Worm (Caenorhabditis elegans) whole organism, young adult: Measurements from ENCODE around the gene col-154.

ENCODE experiments used
- D2030.7 ChIP-seq: fragments of 200-800 bp; sonication (Bioruptor generic); IDR thresholded peaks from 2 replicates; pipeline ENCODE4 v1.3.6; 2022; ENCODE audit warnings: missing genetic modification reagents, missing genetic modification characterization, missing compliant biosample characterization
- F33H1.4 ChIP-seq: fragments of 200-800 bp; sonication (Bioruptor generic); IDR thresholded peaks from 2 replicates; pipeline ENCODE4 v1.3.6; 2022; ENCODE audit warnings: missing genetic modification reagents, missing genetic modification characterization, missing compliant biosample characterization
- F57A8.1 ChIP-seq: fragments of 200-800 bp; sonication (Bioruptor generic); optimal IDR thresholded peaks from 2 replicates; lab custom pipeline; 2018; ENCODE audit warnings: mild to moderate bottlenecking, missing genetic modification characterization, moderate library complexity, missing compliant biosample characterization
- Y53F4B.3 ChIP-seq: fragments of 200-800 bp; sonication (Bioruptor generic); IDR thresholded peaks from 2 replicates; pipeline ENCODE4 v1.3.6; 2022; ENCODE audit warnings: missing genetic modification reagents, missing genetic modification characterization, missing compliant biosample characterization
- Y95B8A.8 ChIP-seq: fragments of 200-800 bp; sonication (Bioruptor generic); IDR thresholded peaks from 2 replicates; pipeline ENCODE4 v1.3.6; 2022; ENCODE audit warnings: missing genetic modification reagents, missing genetic modification characterization, missing compliant biosample characterization
- akir-1 ChIP-seq: fragments of 200-800 bp; sonication (Bioruptor generic); optimal IDR thresholded peaks from 2 replicates; lab custom pipeline; 2018; ENCODE audit warnings: mild to moderate bottlenecking, missing genetic modification characterization, moderate library complexity, missing compliant biosample characterization
- attf-3 ChIP-seq: fragments of 200-800 bp; sonication (Bioruptor generic); conservative IDR thresholded peaks from 2 replicates; pipeline ENCODE4 v1.3.6; 2022; ENCODE audit warnings: missing genetic modification reagents, missing genetic modification characterization, missing compliant biosample characterization
- ceh-100 ChIP-seq: fragments of 200-800 bp; sonication (Bioruptor generic); IDR thresholded peaks from 2 replicates; pipeline ENCODE4 v1.3.6; 2022; ENCODE audit warnings: missing genetic modification reagents, missing genetic modification characterization, missing compliant biosample characterization
- ceh-40 ChIP-seq: fragments of 200-800 bp; sonication (Bioruptor generic); IDR thresholded peaks from 2 replicates; pipeline ENCODE4 v1.3.6; 2022; ENCODE audit warnings: missing genetic modification characterization, missing compliant biosample characterization
- ceh-58 ChIP-seq: fragments of 200-800 bp; sonication (Bioruptor generic); IDR thresholded peaks from 2 replicates; pipeline ENCODE4 v1.3.6; 2022; ENCODE audit warnings: missing genetic modification characterization, missing compliant biosample characterization
- dox-1 ChIP-seq: fragments of 200-800 bp; sonication (Bioruptor generic); IDR thresholded peaks from 2 replicates; pipeline ENCODE4 v1.3.6; 2022; ENCODE audit warnings: missing genetic modification reagents, missing genetic modification characterization, missing compliant biosample characterization
- efl-1 ChIP-seq: fragments of 150-350 bp; optimal IDR thresholded peaks from 2 replicates; lab custom pipeline; 2014; ENCODE audit warnings: missing biosample characterization, missing genetic modification reagents, missing genetic modification characterization
- egl-18 ChIP-seq: fragments of 200-800 bp; sonication (Bioruptor generic); IDR thresholded peaks from 2 replicates; pipeline ENCODE4 v1.3.6; 2022; ENCODE audit warnings: missing genetic modification reagents, missing genetic modification characterization, missing compliant biosample characterization
- gei-17 ChIP-seq: fragments of 200-800 bp; sonication (Bioruptor generic); optimal IDR thresholded peaks from 2 replicates; lab custom pipeline; 2018; ENCODE audit warnings: mild to moderate bottlenecking, missing genetic modification characterization, missing compliant biosample characterization
- him-1 ChIP-seq: sonication (generic microtip); optimal IDR thresholded peaks from 2 replicates; lab custom pipeline; 2016; ENCODE audit warnings: missing genotype, missing genetic modification reagents, missing genetic modification characterization, missing compliant biosample characterization
- hlh-12 ChIP-seq: sonication (generic microtip); optimal IDR thresholded peaks from 2 replicates; lab custom pipeline; 2016; ENCODE audit warnings: missing genetic modification characterization, missing compliant biosample characterization
- hmg-1.2 ChIP-seq: fragments of 200-800 bp; sonication (Bioruptor generic); IDR thresholded peaks from 2 replicates; pipeline ENCODE4 v1.3.6; 2022; ENCODE audit warnings: missing genetic modification reagents, missing genetic modification characterization, missing compliant biosample characterization
- let-607 ChIP-seq, 2 experiments: fragments of 200-800 bp in 1 of 2; sonication (Bioruptor generic) in 1 of 2; sonication (generic microtip) in 1 of 2; optimal IDR thresholded peaks; 2 replicates each; lab custom pipeline; 2016 to 2018; ENCODE audit warnings: mild to moderate bottlenecking in 2 of 2, missing compliant biosample characterization in 2 of 2, missing genetic modification characterization in 2 of 2, moderate library complexity in 2 of 2, missing genotype in 1 of 2
- lin-26 ChIP-seq: fragments of 200-800 bp; sonication (Bioruptor generic); IDR thresholded peaks from 2 replicates; pipeline ENCODE4 v1.3.6; 2022; ENCODE audit warnings: missing genetic modification reagents, missing genetic modification characterization, missing compliant biosample characterization
- lin-35 ChIP-seq, 3 experiments: fragments of 150-350 bp in 2 of 3; sonication (generic microtip) in 1 of 3; optimal IDR thresholded peaks; 2 replicates each; lab custom pipeline; 2014 to 2018; ENCODE audit warnings: missing biosample characterization in 3 of 3, missing genetic modification characterization in 3 of 3, missing genetic modification reagents in 3 of 3
- lsl-1 ChIP-seq: fragments of 200-800 bp; sonication (Bioruptor generic); optimal IDR thresholded peaks from 2 replicates; lab custom pipeline; 2018; ENCODE audit warnings: mild to moderate bottlenecking, missing genetic modification characterization, moderate library complexity, missing compliant biosample characterization
- lsy-27 ChIP-seq: sonication (generic microtip); optimal IDR thresholded peaks from 2 replicates; lab custom pipeline; 2017; ENCODE audit warnings: missing genetic modification characterization, mild to moderate bottlenecking, missing compliant biosample characterization, antibody characterized with exemption, missing genotype, borderline replicate concordance; ENCODE audit not compliant: insufficient read depth
- madf-6 ChIP-seq: fragments of 200-800 bp; sonication (Bioruptor generic); IDR thresholded peaks from 2 replicates; pipeline ENCODE4 v1.3.6; 2022; ENCODE audit warnings: missing genetic modification reagents, missing genetic modification characterization, missing compliant biosample characterization
- nfya-1 ChIP-seq: sonication (generic microtip); optimal IDR thresholded peaks from 2 replicates; lab custom pipeline; 2017; ENCODE audit warnings: antibody characterized with exemption, missing compliant biosample characterization, missing genetic modification characterization, borderline replicate concordance; ENCODE audit not compliant: insufficient read depth
- nfyb-1 ChIP-seq: fragments of 200-800 bp; sonication (Bioruptor generic); IDR thresholded peaks from 2 replicates; pipeline ENCODE4 v1.3.6; 2022; ENCODE audit warnings: missing genetic modification reagents, missing genetic modification characterization, missing compliant biosample characterization
- pbrm-1 ChIP-seq: fragments of 200-800 bp; sonication (Bioruptor generic); IDR thresholded peaks from 2 replicates; pipeline ENCODE4 v1.3.6; 2022; ENCODE audit warnings: missing genetic modification reagents, missing genetic modification characterization, missing compliant biosample characterization
- rcor-1 ChIP-seq: fragments of 200-800 bp; sonication (Bioruptor generic); IDR thresholded peaks from 2 replicates; pipeline ENCODE4 v1.3.6; 2022; ENCODE audit warnings: missing genetic modification reagents, missing genetic modification characterization, missing compliant biosample characterization
- rec-8 ChIP-seq, 2 experiments: sonication (generic microtip); optimal IDR thresholded peaks; 2 replicates each; lab custom pipeline; 2016; ENCODE audit warnings: mild to moderate bottlenecking in 2 of 2, missing genetic modification characterization in 2 of 2, missing genetic modification reagents in 2 of 2, missing genotype in 2 of 2, missing biosample characterization in 1 of 2, missing compliant biosample characterization in 1 of 2, moderate library complexity in 1 of 2
- rpc-1 ChIP-seq, 2 experiments: fragments of 150-350 bp in 1 of 2; sonication (generic microtip) in 1 of 2; optimal IDR thresholded peaks; 2 replicates each; lab custom pipeline; 2014 to 2018; ENCODE audit warnings: missing biosample characterization in 1 of 2, missing genetic modification characterization in 1 of 2, missing genetic modification reagents in 1 of 2, missing genotype in 1 of 2
- snpc-1.1 ChIP-seq: sonication (generic microtip); optimal IDR thresholded peaks from 2 replicates; lab custom pipeline; 2017; ENCODE audit warnings: missing genetic modification characterization, mild to moderate bottlenecking, missing compliant biosample characterization, antibody characterized with exemption, moderate library complexity, missing genotype, missing genetic modification reagents; ENCODE audit not compliant: insufficient read depth
- snpc-1.3 ChIP-seq: sonication (generic microtip); optimal IDR thresholded peaks from 2 replicates; lab custom pipeline; 2017; ENCODE audit warnings: missing genetic modification characterization, mild to moderate bottlenecking, missing compliant biosample characterization, antibody characterized with exemption, moderate library complexity, missing genotype, missing genetic modification reagents; ENCODE audit not compliant: insufficient read depth
- snpc-3.4 ChIP-seq: sonication (generic microtip); optimal IDR thresholded peaks from 2 replicates; lab custom pipeline; 2017; ENCODE audit warnings: missing genetic modification characterization, mild to moderate bottlenecking, missing compliant biosample characterization, antibody characterized with exemption, moderate library complexity, missing genotype, missing genetic modification reagents
- snpc-4 ChIP-seq, 5 experiments: fragments of 150-350 bp in 1 of 5; sonication (generic microtip) in 4 of 5; optimal IDR thresholded peaks; 2 replicates each; lab custom pipeline; 2014 to 2018; ENCODE audit warnings: missing genetic modification characterization in 5 of 5, missing biosample characterization in 3 of 5, antibody characterized with exemption in 2 of 5, mild to moderate bottlenecking in 2 of 5, missing compliant biosample characterization in 2 of 5, missing genotype in 2 of 5, moderate library complexity in 2 of 5, missing genetic modification reagents in 1 of 5
- tbp1 ChIP-seq: fragments of 200-800 bp; sonication (Bioruptor generic); optimal IDR thresholded peaks from 2 replicates; lab custom pipeline; 2018; ENCODE audit warnings: mild to moderate bottlenecking, missing genetic modification characterization, missing compliant biosample characterization
- ztf-28 ChIP-seq: fragments of 200-800 bp; sonication (Bioruptor generic); IDR thresholded peaks from 2 replicates; pipeline ENCODE4 v1.3.6; 2022; ENCODE audit warnings: missing genetic modification reagents, missing genetic modification characterization, missing compliant biosample characterization

The col-154 gene

DNA sequence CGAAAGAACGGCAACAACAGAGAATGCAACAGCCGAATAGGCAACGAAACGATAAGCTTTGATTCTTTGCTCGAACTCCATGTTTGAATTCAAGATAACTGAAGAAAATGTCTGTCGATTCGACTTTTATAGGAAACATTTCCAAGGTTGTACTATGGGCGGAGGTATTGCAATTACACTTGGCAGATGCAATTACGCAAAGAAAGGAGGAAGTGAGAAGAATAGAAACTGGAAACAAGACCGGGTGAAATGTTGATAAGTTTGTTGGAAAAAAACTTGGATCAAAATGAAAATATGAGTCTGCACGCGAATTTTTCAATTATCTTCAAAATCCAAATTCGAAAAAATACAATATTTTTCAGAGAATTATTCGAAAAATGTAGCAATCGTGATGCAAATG is 4.6 kb downstream of the col-154 start, which contains the start of gene col-155:
col-155 (minus strand) TSS at position 101 of the 400 bp plus-strand sequence.
- TF ChIP-seq hlh-12 (tag; lab: Kevin White, UChicago) (no peak), let-607 (tag; optimal IDR thresholded peaks at IDR 0.05; lab: Kevin White, UChicago) (no peak), nfya-1 (tag; lab: Kevin White, UChicago) (no peak), akir-1 (no peak), ztf-28 (GFP tag; lab: Robert Waterston, UW) (no peak), Y53F4B.3 (GFP tag; lab: Robert Waterston, UW) (no peak), F57A8.1 (GFP tag; lab: Kevin White, UChicago) (no peak)
- TF ChIP-seq, all 124 proteins: peak for 0

DNA sequence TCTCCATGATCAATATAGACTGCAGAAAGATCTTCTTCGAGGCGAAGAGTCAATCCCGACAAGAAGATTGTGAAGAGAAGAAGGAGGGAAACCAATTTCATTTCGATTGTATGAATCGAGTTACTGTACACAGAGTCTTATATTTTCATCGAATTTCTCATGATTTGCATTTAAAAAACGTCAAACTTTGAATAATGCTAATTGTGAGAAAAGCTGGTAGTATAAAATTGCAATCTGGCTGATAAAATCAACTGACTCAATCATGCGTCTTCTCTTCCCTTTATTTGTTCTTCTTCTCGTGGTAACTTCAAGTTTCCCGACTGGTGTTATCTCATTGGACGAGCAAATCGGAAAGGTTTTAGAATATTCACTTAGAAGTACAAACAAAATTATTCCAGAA is 5.2 kb downstream of the col-154 start, which contains the start of the genes K03B8.11 and K03B8.14:
K03B8.11 (minus strand) TSS at position 101 of the 400 bp plus-strand sequence.
K03B8.14 (plus strand) TSS at position 110 of the 400 bp plus-strand sequence.
- TF ChIP-seq rpc-1 (optimal IDR thresholded peaks at IDR 0.05; lab: Kevin White, UChicago) (no peak), rpc-1 (tag; optimal IDR thresholded peaks at IDR 0.05; lab: Kevin White, UChicago) (no peak), egl-18 (no peak), ceh-40 (GFP tag; lab: Robert Waterston, UW) (no peak), efl-1 (GFP tag; lab: Kevin White, UChicago) (no peak), attf-3 (GFP tag; lab: Robert Waterston, UW) (no peak), ceh-100 (GFP tag; lab: Robert Waterston, UW) (no peak), lin-35 (GFP tag; optimal IDR thresholded peaks at IDR 0.05; lab: Kevin White, UChicago) (no peak), gei-17 (no peak), ceh-58 (no peak), rcor-1 (no peak), rec-8 (tag; optimal IDR thresholded peaks at IDR 0.05; lab: Kevin White, UChicago) (no peak), lsy-27 (tag; lab: Kevin White, UChicago) (no peak), Y95B8A.8 (GFP tag; lab: Robert Waterston, UW) (no peak)

DNA sequence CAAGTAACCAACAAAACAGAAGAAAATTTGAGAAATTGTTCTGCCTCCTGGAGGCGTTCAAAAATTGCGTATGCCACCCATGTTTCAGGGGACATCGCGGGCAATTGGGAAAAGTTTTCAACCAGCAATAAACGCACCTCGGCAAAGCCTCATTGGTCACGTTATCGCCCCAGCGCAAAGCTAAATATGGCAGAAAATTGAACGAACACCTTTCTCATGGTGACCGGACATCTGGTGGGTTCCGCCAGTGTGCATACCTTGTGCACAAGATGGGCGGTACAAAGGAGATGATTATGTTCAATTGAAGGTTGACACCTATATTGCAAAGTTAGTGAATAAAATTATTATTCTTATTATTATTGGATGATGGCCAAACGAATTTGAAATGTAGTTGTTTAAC is 5.9 kb downstream of the col-154 start:
- peak; percentile 40; the same call in 1 of the 2 replicates for TF ChIP-seq madf-6 (GFP tag; lab: Robert Waterston, UW)
- TF ChIP-seq snpc-1.1 (tag; lab: Kevin White, UChicago), result peak; percentile 88
- peak; percentile 62 for TF ChIP-seq D2030.7 (GFP tag; lab: Robert Waterston, UW)
- TF ChIP-seq snpc-1.3, result peak; percentile 15
- 0 out of 2 replicates have a peak, but pooled peaks have one; percentile 30 for TF ChIP-seq F33H1.4 (GFP tag; lab: Robert Waterston, UW)
- TF ChIP-seq pbrm-1 (GFP tag; lab: Robert Waterston, UW), result peak; percentile 52; the same call in 1 of the 2 replicates
- peak; percentile 85 for TF ChIP-seq snpc-4 (GFP tag; optimal IDR thresholded peaks at IDR 0.05; lab: Kevin White, UChicago)
- TF ChIP-seq snpc-4 (tag; optimal IDR thresholded peaks at IDR 0.05; lab: Kevin White, UChicago), result peak in 3 of 4 experiments; percentile 86 to 92 (median 91)
- TF ChIP-seq nfyb-1 (GFP tag; lab: Robert Waterston, UW), result peak; percentile 47; the same call in 1 of the 2 replicates
- TF ChIP-seq snpc-3.4, result peak; percentile 61
- peak; percentile 48 for TF ChIP-seq him-1 (tag; lab: Kevin White, UChicago)
- peak; percentile 60 for TF ChIP-seq tbp1
- TF ChIP-seq lsl-1, result peak; percentile 14
- peak; percentile 73; the same call in 1 of the 2 replicates for TF ChIP-seq dox-1 (GFP tag; lab: Robert Waterston, UW)
- 0 out of 2 replicates have a peak, but pooled peaks have one; percentile 32 for TF ChIP-seq lin-26 (GFP tag; lab: Robert Waterston, UW)
- peak; percentile 73 for TF ChIP-seq hmg-1.2 (GFP tag; lab: Robert Waterston, UW)
